Worm (Caenorhabditis elegans): Measurements from ENCODE around the gene tbx-36.

The tbx-36 gene

ce11 chrIV:11928388-11928787 lies 22.0 kb upstream of the tbx-36 start (continued):
- TF ChIP-seq pha-4 (GFP tag; IDR thresholded peaks at IDR 0.05) (no peak), pha-4 (tag; optimal IDR thresholded peaks at IDR 0.05) (no peak), php-3 (GFP tag; IDR thresholded peaks at IDR 0.05) (no peak; the same call in 1 of the 2 replicates), zip-11 (GFP tag; IDR thresholded peaks at IDR 0.05) (no peak), Y48G9A.11 (GFP tag; IDR thresholded peaks at IDR 0.05) (peak; percentile 61; the same call in 1 of the 2 replicates), spr-3 (GFP tag; optimal IDR thresholded peaks at IDR 0.05) (no peak), nhr-48 (tag; optimal IDR thresholded peaks at IDR 0.05) (peak; percentile 6), nhr-11 (tag; optimal IDR thresholded peaks at IDR 0.05) (no peak), nhr-28 (tag; optimal IDR thresholded peaks at IDR 0.05) (peak; percentile 40), daf-12 (tag; optimal IDR thresholded peaks at IDR 0.05) (no peak), lim-7 (GFP tag; IDR thresholded peaks at IDR 0.05) (peak; percentile 73), madf-5 (GFP tag; IDR thresholded peaks at IDR 0.05) (no peak), set-16 (GFP tag; IDR thresholded peaks at IDR 0.05) (no peak; the same call in 1 of the 2 replicates), ztf-7 (tag; optimal IDR thresholded peaks at IDR 0.05) (peak; percentile 4), ces-1 (GFP tag; optimal IDR thresholded peaks at IDR 0.05) (no peak), lin-39 (tag; optimal IDR thresholded peaks at IDR 0.05) (no peak), rbr-2 (tag; optimal IDR thresholded peaks at IDR 0.05) (peak; percentile 45), dmd-8 (GFP tag; IDR thresholded peaks at IDR 0.05) (peak; percentile 87; the same call in 1 of the 2 replicates), mes-2 (tag; optimal IDR thresholded peaks at IDR 0.05; ENCODE audit: poor library complexity, severe bottlenecking) (no peak), F26F4.8 (GFP tag; conservative IDR thresholded peaks at IDR 0.05) (peak; percentile 59; the same call in 1 of the 2 replicates), gei-8 (GFP tag; optimal IDR thresholded peaks at IDR 0.05) (no peak), mdl-1 (tag; optimal IDR thresholded peaks at IDR 0.05) (peak in 1 of 2 experiments; percentile 39), nhr-77 (tag; optimal IDR thresholded peaks at IDR 0.05) (no peak), zip-2 (tag; optimal IDR thresholded peaks at IDR 0.05) (no peak), ZK546.5 (tag; optimal IDR thresholded peaks at IDR 0.05) (no peak), dve-1 (tag; optimal IDR thresholded peaks at IDR 0.05; ENCODE audit: insufficient read depth) (peak; percentile 31), nhr-10 (tag; optimal IDR thresholded peaks at IDR 0.05) (no peak), mdt-29 (GFP tag; IDR thresholded peaks at IDR 0.05) (no peak; the same call in 1 of the 2 replicates), pqm-1 (tag; optimal IDR thresholded peaks at IDR 0.05) (no peak), nhr-111 (GFP tag; optimal IDR thresholded peaks at IDR 0.05) (no peak), duxl-1 (tag; optimal IDR thresholded peaks at IDR 0.05; ENCODE audit: poor library complexity) (peak; percentile 63), ceh-20 (GFP tag; IDR thresholded peaks at IDR 0.05) (0 out of 2 replicates have a peak, but pooled peaks have one; percentile 45), F37D6.2 (tag; optimal IDR thresholded peaks at IDR 0.05) (no peak), D1046.2 (GFP tag; IDR thresholded peaks at IDR 0.05) (0 out of 2 replicates have a peak, but pooled peaks have one; percentile 26), zag-1 (tag; optimal IDR thresholded peaks at IDR 0.05) (no peak), lin-1 (GFP tag; IDR thresholded peaks at IDR 0.05) (0 out of 2 replicates have a peak, but pooled peaks have one; percentile 53), lsy-2 (tag; optimal IDR thresholded peaks at IDR 0.05) (peak in 1 of 2 experiments; percentile 48), hlh-30 (tag; optimal IDR thresholded peaks at IDR 0.05; ENCODE audit: insufficient read depth) (peak; percentile 60), jun-1 (tag; optimal IDR thresholded peaks at IDR 0.05) (no peak), F10B5.3 (tag; optimal IDR thresholded peaks at IDR 0.05) (no peak), tra-1 (GFP tag; IDR thresholded peaks at IDR 0.05) (0 out of 2 replicates have a peak, but pooled peaks have one; percentile 33), ztf-11 (tag; optimal IDR thresholded peaks at IDR 0.05) (no peak), arid-1 (GFP tag; conservative IDR thresholded peaks at IDR 0.05) (peak; percentile 71), unc-62 (GFP tag; optimal IDR thresholded peaks at IDR 0.05 in 1 of 2) (no peak), unc-62 (tag; optimal IDR thresholded peaks at IDR 0.05) (no peak), ceh-62 (tag; optimal IDR thresholded peaks at IDR 0.05) (no peak), hlh-11 (tag; optimal IDR thresholded peaks at IDR 0.05) (peak; percentile 57), skn-1 (tag; optimal IDR thresholded peaks at IDR 0.05) (no peak), madf-9 (GFP tag; conservative IDR thresholded peaks at IDR 0.05) (no peak), T26A8.4 (GFP tag; IDR thresholded peaks at IDR 0.05) (peak; percentile 56), dmd-9 (GFP tag; IDR thresholded peaks at IDR 0.05) (no peak)

Data from whole organism, L4 larva.